Fruit fly (Drosophila melanogaster) whole organism, prepupa: Measurements from ENCODE around the gene CG13605.
A peak's percentile ranks its signal among the peaks of the same experiment; 100 is the strongest.

ENCODE experiments used
- Blimp-1 ChIP-seq: fragments of 200-800 bp; sonication (Bioruptor generic); optimal IDR thresholded peaks from 3 replicates; lab custom pipeline; 2017; ENCODE audit warnings: missing biosample characterization, missing genetic modification characterization, mild to moderate bottlenecking, moderate library complexity, missing genetic modification reagents
- CG10631 ChIP-seq: fragments of 200-800 bp; sonication (Bioruptor generic); optimal IDR thresholded peaks from 2 replicates; lab custom pipeline; 2016; ENCODE audit warnings: missing biosample characterization, missing genetic modification characterization
- CG10669 ChIP-seq: fragments of 200-800 bp; sonication (Bioruptor generic); optimal IDR thresholded peaks from 3 replicates; lab custom pipeline; 2018; ENCODE audit warnings: missing biosample characterization, mild to moderate bottlenecking, missing genetic modification characterization, moderate library complexity
- CG11294 ChIP-seq: fragments of 200-800 bp; sonication (Bioruptor generic); IDR thresholded peaks from 2 replicates; pipeline ENCODE4 v1.3.6; 2022; ENCODE audit warnings: missing biosample characterization, missing genetic modification characterization
- CG11762 ChIP-seq: fragments of 200-800 bp; sonication (Bioruptor generic); optimal IDR thresholded peaks from 3 replicates; lab custom pipeline; 2016; ENCODE audit warnings: missing biosample characterization, missing genetic modification characterization; ENCODE audit not compliant: insufficient read depth
- CG11902 ChIP-seq: fragments of 200-800 bp; sonication (Bioruptor generic); optimal IDR thresholded peaks from 3 replicates; lab custom pipeline; 2016; ENCODE audit warnings: missing biosample characterization, missing genetic modification characterization
- CG15336 ChIP-seq: fragments of 200-800 bp; sonication (Bioruptor generic); IDR thresholded peaks from 2 replicates; pipeline ENCODE4 v1.3.6; 2022; ENCODE audit warnings: missing biosample characterization, missing genetic modification characterization
- CG1621 ChIP-seq: fragments of 200-800 bp; sonication (Bioruptor generic); optimal IDR thresholded peaks from 3 replicates; lab custom pipeline; 2018; ENCODE audit warnings: missing biosample characterization, mild to moderate bottlenecking, missing genetic modification characterization
- CG16779 ChIP-seq: fragments of 200-800 bp; sonication (Bioruptor generic); optimal IDR thresholded peaks from 3 replicates; lab custom pipeline; 2017; ENCODE audit warnings: missing biosample characterization, mild to moderate bottlenecking, missing genetic modification characterization
- CG34406 ChIP-seq: fragments of 200-800 bp; sonication (Bioruptor generic); optimal IDR thresholded peaks from 3 replicates; lab custom pipeline; 2016; ENCODE audit warnings: missing biosample characterization, missing genetic modification characterization
- CG3919 ChIP-seq: fragments of 200-800 bp; sonication (Bioruptor generic); optimal IDR thresholded peaks from 3 replicates; lab custom pipeline; 2016; ENCODE audit warnings: missing biosample characterization, missing genetic modification characterization
- CG4318 ChIP-seq: fragments of 200-800 bp; sonication (Bioruptor generic); optimal IDR thresholded peaks from 3 replicates; lab custom pipeline; 2017; ENCODE audit warnings: missing biosample characterization, mild to moderate bottlenecking, missing genetic modification characterization
- CG6792 ChIP-seq: fragments of 200-800 bp; sonication (Bioruptor generic); optimal IDR thresholded peaks from 3 replicates; lab custom pipeline; 2016; ENCODE audit warnings: missing biosample characterization, missing genetic modification characterization
- CG6854 ChIP-seq: fragments of 200-800 bp; sonication (Bioruptor generic); optimal IDR thresholded peaks from 2 replicates; lab custom pipeline; 2017; ENCODE audit warnings: missing biosample characterization, mild to moderate bottlenecking, missing genetic modification characterization
- CG8119 ChIP-seq: fragments of 200-800 bp; sonication (Bioruptor generic); IDR thresholded peaks from 3 replicates; pipeline ENCODE4 v1.3.6; 2022; ENCODE audit warnings: missing biosample characterization, missing genetic modification characterization
- CG8632 ChIP-seq: fragments of 200-800 bp; sonication (Bioruptor generic); optimal IDR thresholded peaks from 3 replicates; lab custom pipeline; 2016; ENCODE audit warnings: missing biosample characterization, missing genetic modification characterization
- Eip75B ChIP-seq: fragments of 200-800 bp; sonication (Bioruptor generic); optimal IDR thresholded peaks from 3 replicates; lab custom pipeline; 2016; ENCODE audit warnings: missing biosample characterization, missing genetic modification characterization
- Eip78C ChIP-seq: fragments of 200-800 bp; sonication (Bioruptor generic); peaks from one replicate; lab custom pipeline; 2016; ENCODE audit warnings: missing biosample characterization, missing genetic modification characterization
- Eip93F ChIP-seq: fragments of 200-800 bp; sonication (Bioruptor generic); optimal IDR thresholded peaks from 2 replicates; lab custom pipeline; 2016; ENCODE audit warnings: missing biosample characterization, mild to moderate bottlenecking, missing genetic modification characterization
- Ets21C ChIP-seq: fragments of 200-800 bp; sonication (Bioruptor generic); optimal IDR thresholded peaks from 3 replicates; lab custom pipeline; 2016; ENCODE audit warnings: missing biosample characterization, missing genetic modification characterization
- Ets96B ChIP-seq: fragments of 200-800 bp; optimal IDR thresholded peaks from 2 replicates; lab custom pipeline; 2019; ENCODE audit warnings: missing biosample characterization, mild to moderate bottlenecking, missing genetic modification characterization, moderate library complexity
- Hr39 ChIP-seq: fragments of 200-800 bp; sonication (Bioruptor generic); optimal IDR thresholded peaks from 2 replicates; lab custom pipeline; 2016; ENCODE audit warnings: missing biosample characterization, missing genetic modification characterization
- Hr4 ChIP-seq: fragments of 200-800 bp; sonication (Bioruptor generic); optimal IDR thresholded peaks from 3 replicates; lab custom pipeline; 2016; ENCODE audit warnings: missing biosample characterization, missing genetic modification characterization
- Lpt ChIP-seq: fragments of 200-800 bp; sonication (Bioruptor generic); optimal IDR thresholded peaks from 3 replicates; lab custom pipeline; 2016; ENCODE audit warnings: missing biosample characterization, missing genetic modification characterization
- Met ChIP-seq: fragments of 200-800 bp; sonication (Bioruptor generic); optimal IDR thresholded peaks from 3 replicates; lab custom pipeline; 2016; ENCODE audit warnings: missing biosample characterization, missing genetic modification characterization
- Sox102F ChIP-seq: fragments of 200-800 bp; sonication (Bioruptor generic); optimal IDR thresholded peaks from 2 replicates; lab custom pipeline; 2016; ENCODE audit warnings: missing biosample characterization, mild to moderate bottlenecking, missing genetic modification characterization
- Sox14 ChIP-seq: fragments of 200-800 bp; sonication (Bioruptor generic); optimal IDR thresholded peaks from 3 replicates; lab custom pipeline; 2016; ENCODE audit warnings: missing biosample characterization, missing genetic modification characterization
- Sox15 ChIP-seq: fragments of 200-800 bp; sonication (Bioruptor generic); optimal IDR thresholded peaks from 3 replicates; lab custom pipeline; 2016; ENCODE audit warnings: missing biosample characterization, missing genetic modification characterization
- achi ChIP-seq: fragments of 200-800 bp; sonication (Bioruptor generic); optimal IDR thresholded peaks from 3 replicates; lab custom pipeline; 2016; ENCODE audit warnings: missing biosample characterization, missing genetic modification characterization
- acj6 ChIP-seq: fragments of 200-800 bp; sonication (Bioruptor generic); optimal IDR thresholded peaks from 3 replicates; lab custom pipeline; 2016; ENCODE audit warnings: missing biosample characterization, missing genetic modification characterization
- cyc ChIP-seq: fragments of 200-800 bp; sonication (Bioruptor generic); optimal IDR thresholded peaks from 3 replicates; lab custom pipeline; 2016; ENCODE audit warnings: missing biosample characterization, missing genetic modification characterization
- dac ChIP-seq: fragments of 200-800 bp; sonication (Bioruptor generic); optimal IDR thresholded peaks from 2 replicates; lab custom pipeline; 2017; ENCODE audit warnings: missing biosample characterization, mild to moderate bottlenecking, missing genetic modification characterization
- dsx ChIP-seq: fragments of 200-800 bp; optimal IDR thresholded peaks from 3 replicates; lab custom pipeline; 2019; ENCODE audit warnings: missing biosample characterization, mild to moderate bottlenecking, missing genetic modification characterization, moderate library complexity; ENCODE audit not compliant: poor library complexity, severe bottlenecking
- eg ChIP-seq: fragments of 200-800 bp; sonication (Bioruptor generic); IDR thresholded peaks from 3 replicates; pipeline ENCODE4 v1.3.6; 2022; ENCODE audit warnings: missing biosample characterization, missing genetic modification characterization
- esn ChIP-seq: fragments of 200-800 bp; sonication (Bioruptor generic); optimal IDR thresholded peaks from 2 replicates; lab custom pipeline; 2016; ENCODE audit warnings: missing biosample characterization, mild to moderate bottlenecking, missing genetic modification characterization, moderate library complexity
- fd59A ChIP-seq: fragments of 200-800 bp; sonication (Bioruptor generic); optimal IDR thresholded peaks from 2 replicates; lab custom pipeline; 2017; ENCODE audit warnings: missing biosample characterization, mild to moderate bottlenecking, missing genetic modification characterization, missing genetic modification reagents
- fd85E ChIP-seq: fragments of 200-800 bp; sonication (Bioruptor generic); optimal IDR thresholded peaks from 3 replicates; lab custom pipeline; 2016; ENCODE audit warnings: missing biosample characterization, missing genetic modification characterization
- fkh ChIP-seq: fragments of 200-800 bp; sonication (Bioruptor generic); optimal IDR thresholded peaks from 3 replicates; lab custom pipeline; 2017; ENCODE audit warnings: missing biosample characterization, mild to moderate bottlenecking, missing genetic modification characterization, moderate library complexity
- lz ChIP-seq: fragments of 200-800 bp; sonication (Bioruptor generic); optimal IDR thresholded peaks from 3 replicates; lab custom pipeline; 2016; ENCODE audit warnings: missing biosample characterization, missing genetic modification characterization
- net ChIP-seq: fragments of 200-800 bp; sonication (Bioruptor generic); optimal IDR thresholded peaks from 3 replicates; lab custom pipeline; 2016; ENCODE audit warnings: missing biosample characterization, missing genetic modification characterization
- salr ChIP-seq, 2 experiments: fragments of 200-800 bp; sonication (Bioruptor generic); optimal IDR thresholded peaks; 3 replicates each; lab custom pipeline; 2016 to 2018; ENCODE audit warnings: missing biosample characterization in 2 of 2, missing genetic modification characterization in 2 of 2, mild to moderate bottlenecking in 1 of 2
- svp ChIP-seq: fragments of 200-800 bp; sonication (Bioruptor generic); peaks from one replicate; lab custom pipeline; 2016; ENCODE audit warnings: missing biosample characterization, missing genetic modification characterization
- topi ChIP-seq: fragments of 200-800 bp; sonication (Bioruptor generic); optimal IDR thresholded peaks from 3 replicates; lab custom pipeline; 2016; ENCODE audit warnings: missing biosample characterization, missing genetic modification characterization
- vri ChIP-seq: fragments of 200-800 bp; sonication (Bioruptor generic); optimal IDR thresholded peaks from 3 replicates; lab custom pipeline; 2016; ENCODE audit warnings: missing biosample characterization, mild to moderate bottlenecking, missing genetic modification characterization

Gene CG13605

dm6 chr3R:24151924-24152809, 40.0 kb upstream of the CG13605 start, which contains the start of the genes p38a and CG6178 (continued):
- peak; percentile 95 for TF ChIP-seq CG6792 (GFP tag; lab: Kevin White, UChicago)
- peak; percentile 88 for TF ChIP-seq cyc
- TF ChIP-seq CG3919, result peak; percentile 96
- TF ChIP-seq Lpt, result peak; percentile 96
- peak; percentile 97 for TF ChIP-seq esn (GFP tag; lab: Kevin White, UChicago)
- peak; percentile 95 for TF ChIP-seq Blimp-1
- peak; percentile 93 for TF ChIP-seq CG11762 (GFP tag; lab: Kevin White, UChicago)
- peak; percentile 100 for TF ChIP-seq CG8119 (GFP tag; lab: Robert Waterston, UW)
- TF ChIP-seq dac (GFP tag; lab: Kevin White, UChicago), result peak; percentile 96
- TF ChIP-seq eg (GFP tag; lab: Robert Waterston, UW), result peak; percentile 98
- peak; percentile 99 for TF ChIP-seq CG10631 (GFP tag; lab: Kevin White, UChicago)
- peak; percentile 91 for TF ChIP-seq Met
- TF ChIP-seq net (GFP tag; lab: Kevin White, UChicago), result peak; percentile 91
- TF ChIP-seq fkh (GFP tag; lab: Kevin White, UChicago), result peak; percentile 86
- TF ChIP-seq achi (GFP tag; lab: Kevin White, UChicago), result peak; percentile 99
- peak; percentile 92 for TF ChIP-seq topi
- peak; percentile 94 for TF ChIP-seq CG11902 (GFP tag; lab: Kevin White, UChicago)
- peak; percentile 99 for TF ChIP-seq CG4318 (GFP tag; lab: Kevin White, UChicago)
- peak; percentile 97 for TF ChIP-seq CG10669 (GFP tag; lab: Kevin White, UChicago)
- TF ChIP-seq Eip78C (GFP tag; lab: Kevin White, UChicago), result peak; percentile 97
- TF ChIP-seq Hr4, result peak; percentile 95
- peak; percentile 99 for TF ChIP-seq CG8632 (GFP tag; lab: Kevin White, UChicago)
- TF ChIP-seq fd59A (GFP tag; lab: Kevin White, UChicago), result peak; percentile 87

DNA sequence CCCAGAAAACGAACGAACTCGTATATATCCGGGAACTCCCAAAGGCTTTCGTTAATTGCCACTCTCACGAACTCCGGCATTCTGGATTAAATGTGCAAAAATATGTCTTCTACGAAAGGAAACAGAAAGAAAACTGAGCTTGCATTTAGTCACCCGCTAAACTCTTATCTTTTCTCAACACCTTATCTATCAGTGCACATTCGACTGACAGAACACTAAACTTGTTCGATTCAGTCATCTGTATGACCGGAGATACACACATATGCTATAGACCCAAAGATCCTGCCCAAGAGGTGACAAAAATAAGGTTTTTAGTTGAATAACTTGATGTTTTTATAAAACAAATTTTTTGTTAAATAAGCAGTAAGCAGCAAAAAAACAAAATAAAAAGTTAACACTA, 37.9 kb upstream of the CG13605 start, which contains the start of gene p38c:
TSS of gene p38c (minus strand) at position 101 of the 400 bp plus-strand sequence.
- no peak for TF ChIP-seq fd59A (GFP tag; lab: Kevin White, UChicago)
- no peak for TF ChIP-seq salr (GFP tag; optimal IDR thresholded peaks at IDR 0.05; lab: Kevin White, UChicago)
- TF ChIP-seq dac (GFP tag; lab: Kevin White, UChicago), result no peak
- no peak for TF ChIP-seq Sox102F (GFP tag; lab: Kevin White, UChicago)
- no peak for TF ChIP-seq Met

dm6 chr3R:24148838-24149237, 36.6 kb upstream of the CG13605 start, which contains the start of gene Slimp:
Gene Slimp, minus strand, starts transcription at chr3R:24148967.
- TF ChIP-seq Blimp-1 (no peak), acj6 (peak; percentile 42), esn (GFP tag; lab: Kevin White, UChicago) (peak; percentile 55), CG1621 (tag; lab: Kevin White, UChicago) (no peak), lz (GFP tag; lab: Kevin White, UChicago) (peak; percentile 40), Ets21C (GFP tag; lab: Kevin White, UChicago) (no peak), salr (GFP tag; optimal IDR thresholded peaks at IDR 0.05; lab: Kevin White, UChicago) (no peak), CG11294 (GFP tag; lab: Robert Waterston, UW) (no peak), svp (peak; percentile 76), Sox14 (GFP tag; lab: Kevin White, UChicago) (peak; percentile 5), CG4318 (GFP tag; lab: Kevin White, UChicago) (no peak), Eip75B (GFP tag; lab: Kevin White, UChicago) (peak; percentile 18), CG15336 (GFP tag; lab: Robert Waterston, UW) (no peak), CG10669 (GFP tag; lab: Kevin White, UChicago) (no peak), eg (GFP tag; lab: Robert Waterston, UW) (no peak), CG6854 (GFP tag; lab: Kevin White, UChicago) (no peak), Ets96B (tag; lab: Kevin White, UChicago) (peak; percentile 3), CG34406 (peak; percentile 10), cyc (no peak), fd85E (GFP tag; lab: Kevin White, UChicago) (no peak), Sox102F (GFP tag; lab: Kevin White, UChicago) (no peak), net (GFP tag; lab: Kevin White, UChicago) (no peak), CG11762 (GFP tag; lab: Kevin White, UChicago) (no peak), vri (GFP tag; lab: Kevin White, UChicago) (peak; percentile 46), Eip78C (GFP tag; lab: Kevin White, UChicago) (peak; percentile 83), Eip93F (GFP tag; lab: Kevin White, UChicago) (no peak), dsx (GFP tag; lab: Kevin White, UChicago) (no peak), CG10631 (GFP tag; lab: Kevin White, UChicago) (peak; percentile 15), Hr39 (peak; percentile 1), Sox15 (no peak), CG16779 (tag; lab: Kevin White, UChicago) (no peak)
